Worm (Caenorhabditis elegans): ENCODE results near the gene D2062.13.
"Not testable (repeated sequence)": the region's sequence is repeated elsewhere in the genome, so short reads cannot be mapped to it uniquely, and the experiment has no call there.

DNA sequence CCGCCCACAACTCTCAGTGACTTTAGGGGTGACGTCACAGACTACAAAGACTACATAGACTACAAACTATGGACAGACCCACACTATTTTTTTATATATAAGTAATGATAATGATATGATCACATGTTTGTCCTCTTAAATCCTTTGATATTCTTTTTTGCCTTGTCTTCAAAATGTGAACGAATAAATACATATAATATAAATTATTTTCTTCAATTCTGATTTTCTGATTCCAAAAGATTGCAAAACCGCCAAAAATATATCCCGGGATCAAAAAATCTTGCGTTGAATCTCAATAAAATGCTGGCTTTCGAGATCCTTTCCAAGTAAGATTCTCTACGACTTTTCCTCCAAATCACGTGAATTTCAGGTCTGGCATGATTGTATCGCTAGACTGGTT, 12.2 kb upstream of the D2062.13 start, which contains the start of gene F33H12.1:
- not testable (repeated sequence) for TF ChIP-seq ama-1 (optimal IDR thresholded peaks at IDR 0.05); ets-7 (tag; optimal IDR thresholded peaks at IDR 0.05)
